Fruit fly (Drosophila melanogaster) whole organism, embryonic: ENCODE data around the gene HP1c.

Experiments
- Bgb ChIP-seq: fragments of 200-800 bp; sonication (Bioruptor generic); IDR thresholded peaks from 2 replicates; pipeline ENCODE4 v1.3.6; 2022; ENCODE audit warnings: missing biosample characterization, missing genetic modification characterization; ENCODE audit not compliant: partially characterized antibody
- Bteb2 ChIP-seq: fragments of 200-800 bp; sonication (Bioruptor generic); optimal IDR thresholded peaks from 2 replicates; lab custom pipeline; 2016; ENCODE audit warnings: missing biosample characterization, missing genetic modification characterization
- CG10462 ChIP-seq: fragments of 200-800 bp; sonication (Bioruptor generic); optimal IDR thresholded peaks from 2 replicates; lab custom pipeline; 2016; ENCODE audit warnings: missing biosample characterization, missing genetic modification characterization
- CG10979 ChIP-seq: fragments of 200-800 bp; sonication (Bioruptor generic); optimal IDR thresholded peaks from 2 replicates; lab custom pipeline; 2018; ENCODE audit warnings: missing biosample characterization, mild to moderate bottlenecking, missing genetic modification characterization, moderate library complexity
- CG11085 ChIP-seq: fragments of 200-800 bp; sonication (Bioruptor generic); IDR thresholded peaks from 2 replicates; pipeline ENCODE4 v1.3.6; 2022; ENCODE audit warnings: missing biosample characterization, missing genetic modification characterization
- CG11247 ChIP-seq: fragments of 200-800 bp; sonication (Bioruptor generic); IDR thresholded peaks from 2 replicates; pipeline ENCODE4 v1.3.6; 2022; ENCODE audit warnings: missing biosample characterization, missing genetic modification characterization
- CG12299 ChIP-seq: fragments of 200-800 bp; sonication (Bioruptor generic); optimal IDR thresholded peaks from 2 replicates; lab custom pipeline; 2018; ENCODE audit warnings: missing biosample characterization, mild to moderate bottlenecking, missing genetic modification characterization
- CG1602 ChIP-seq: fragments of 200-800 bp; sonication (Bioruptor generic); optimal IDR thresholded peaks from 3 replicates; lab custom pipeline; 2016; ENCODE audit warnings: missing biosample characterization, missing genetic modification characterization
- CG1792 ChIP-seq: fragments of 200-800 bp; sonication (Bioruptor generic); optimal IDR thresholded peaks from 2 replicates; lab custom pipeline; 2016; ENCODE audit warnings: missing biosample characterization, missing genetic modification characterization
- CG2116 ChIP-seq: fragments of 200-800 bp; sonication (Bioruptor generic); optimal IDR thresholded peaks from 3 replicates; lab custom pipeline; 2018; ENCODE audit warnings: missing biosample characterization, mild to moderate bottlenecking, missing genetic modification characterization
- CG2129 ChIP-seq: fragments of 200-800 bp; sonication (Bioruptor generic); IDR thresholded peaks from 2 replicates; pipeline ENCODE4 v1.3.6; 2022; ENCODE audit warnings: missing biosample characterization, missing genetic modification characterization; ENCODE audit not compliant: partially characterized antibody
- CG31365 ChIP-seq: fragments of 200-800 bp; sonication (Bioruptor generic); optimal IDR thresholded peaks from 2 replicates; lab custom pipeline; 2018; ENCODE audit warnings: missing biosample characterization, mild to moderate bottlenecking, missing genetic modification characterization
- CG3726 ChIP-seq: fragments of 200-800 bp; sonication (Bioruptor generic); IDR thresholded peaks from 3 replicates; pipeline ENCODE4, ENCODE4 v1.3.6; 2022; ENCODE audit warnings: missing biosample characterization, missing genetic modification characterization
- CG42726 ChIP-seq: fragments of 200-800 bp; sonication (Bioruptor generic); IDR thresholded peaks from 2 replicates; pipeline ENCODE4 v1.3.6; 2022; ENCODE audit warnings: missing biosample characterization, missing genetic modification characterization; ENCODE audit not compliant: partially characterized antibody
- CG4282 ChIP-seq: fragments of 200-800 bp; sonication (Bioruptor generic); optimal IDR thresholded peaks from 2 replicates; lab custom pipeline; 2016; ENCODE audit warnings: missing biosample characterization, missing genetic modification characterization
- CG5245 ChIP-seq: fragments of 200-800 bp; sonication (Bioruptor generic); optimal IDR thresholded peaks from 3 replicates; lab custom pipeline; 2016; ENCODE audit warnings: missing biosample characterization, missing genetic modification characterization
- CG8359 ChIP-seq: fragments of 200-800 bp; sonication (Bioruptor generic); optimal IDR thresholded peaks from 2 replicates; lab custom pipeline; 2017; ENCODE audit warnings: missing biosample characterization, mild to moderate bottlenecking, missing genetic modification characterization, borderline replicate concordance
- CG9437 ChIP-seq: fragments of 200-800 bp; sonication (Bioruptor generic); optimal IDR thresholded peaks from 2 replicates; lab custom pipeline; 2018; ENCODE audit warnings: missing biosample characterization, mild to moderate bottlenecking, missing genetic modification characterization
- CG9727 ChIP-seq: fragments of 200-800 bp; sonication (Bioruptor generic); optimal IDR thresholded peaks from 3 replicates; lab custom pipeline; 2017; ENCODE audit warnings: missing biosample characterization, mild to moderate bottlenecking, missing genetic modification characterization
- Camta ChIP-seq: fragments of 200-800 bp; sonication (Bioruptor generic); optimal IDR thresholded peaks from 2 replicates; lab custom pipeline; 2016; ENCODE audit warnings: missing biosample characterization, missing genetic modification characterization
- Drgx ChIP-seq: fragments of 200-800 bp; sonication (Bioruptor generic); IDR thresholded peaks from 2 replicates; pipeline ENCODE4 v1.3.6; 2022; ENCODE audit warnings: missing biosample characterization, missing genetic modification characterization
- E2f1 ChIP-seq: fragments of 200-800 bp; sonication (Bioruptor generic); IDR thresholded peaks from 2 replicates; pipeline ENCODE4 v1.3.6; 2022; ENCODE audit warnings: missing biosample characterization, missing genetic modification characterization
- GATAe ChIP-seq: fragments of 200-800 bp; sonication (Bioruptor generic); conservative IDR thresholded peaks from 2 replicates; pipeline ENCODE4 v1.3.6; 2022; ENCODE audit warnings: missing biosample characterization, missing genetic modification characterization
- HLH3B ChIP-seq: fragments of 200-800 bp; sonication (Bioruptor generic); IDR thresholded peaks from 2 replicates; pipeline ENCODE4 v1.3.6; 2022; ENCODE audit warnings: missing biosample characterization, missing genetic modification characterization
- Hey ChIP-seq: fragments of 200-800 bp; sonication (Bioruptor generic); optimal IDR thresholded peaks from 3 replicates; lab custom pipeline; 2018; ENCODE audit warnings: missing biosample characterization, mild to moderate bottlenecking, missing genetic modification characterization
- Hr78 ChIP-seq, 2 experiments: fragments of 200-800 bp in 1 of 2; fragments of >200 bp in 1 of 2; sonication (Bioruptor generic) in 1 of 2; optimal IDR thresholded peaks; 2 replicates each; lab custom pipeline; 2017 to 2019; ENCODE audit warnings: missing biosample characterization in 2 of 2, missing genetic modification characterization in 2 of 2, mild to moderate bottlenecking in 1 of 2, moderate library complexity in 1 of 2
- Lhr ChIP-seq: fragments of 200-800 bp; sonication (Bioruptor generic); optimal IDR thresholded peaks from 3 replicates; lab custom pipeline; 2017; ENCODE audit warnings: mild to moderate bottlenecking, missing biosample characterization, missing genetic modification reagents, missing genetic modification characterization
- NFAT ChIP-seq: fragments of 200-800 bp; sonication (Bioruptor generic); IDR thresholded peaks from 2 replicates; pipeline ENCODE4 v1.3.6; 2022; ENCODE audit warnings: missing biosample characterization, missing genetic modification characterization
- Optix ChIP-seq: fragments of 200-800 bp; sonication (Bioruptor generic); IDR thresholded peaks from 3 replicates; pipeline ENCODE4 v1.3.6; 2022; ENCODE audit warnings: missing biosample characterization, missing genetic modification characterization
- Ravus ChIP-seq: fragments of 200-800 bp; sonication (Bioruptor generic); IDR thresholded peaks from 2 replicates; pipeline ENCODE4 v1.3.6; 2022; ENCODE audit warnings: missing biosample characterization, missing genetic modification characterization
- Sin3A ChIP-seq: fragments of >200 bp; optimal IDR thresholded peaks from 2 replicates; lab custom pipeline; 2018
- Six4 ChIP-seq: fragments of 200-800 bp; sonication (Bioruptor generic); optimal IDR thresholded peaks from 2 replicates; lab custom pipeline; 2016; ENCODE audit warnings: missing biosample characterization, missing genetic modification characterization
- Xbp1 ChIP-seq: fragments of 200-800 bp; sonication (Bioruptor generic); optimal IDR thresholded peaks from 3 replicates; lab custom pipeline; 2016; ENCODE audit warnings: missing biosample characterization, mild to moderate bottlenecking, missing genetic modification characterization
- Xrp1 ChIP-seq: fragments of 200-800 bp; sonication (Bioruptor generic); IDR thresholded peaks from 2 replicates; pipeline ENCODE4 v1.3.6; 2022; ENCODE audit warnings: missing biosample characterization, missing genetic modification characterization
- crol ChIP-seq: fragments of 200-800 bp; sonication (Bioruptor generic); IDR thresholded peaks from 2 replicates; pipeline ENCODE4 v1.3.6; 2022; ENCODE audit warnings: missing biosample characterization, missing genetic modification characterization
- dmrt99B ChIP-seq: fragments of 200-800 bp; sonication (Bioruptor generic); optimal IDR thresholded peaks from 2 replicates; lab custom pipeline; 2018; ENCODE audit warnings: missing biosample characterization, mild to moderate bottlenecking, missing genetic modification characterization, moderate library complexity
- fru ChIP-seq: fragments of >200 bp; optimal IDR thresholded peaks from 2 replicates; lab custom pipeline; 2017
- jigr1 ChIP-seq: fragments of 200-800 bp; sonication (Bioruptor generic); IDR thresholded peaks from 3 replicates; pipeline ENCODE4 v1.3.6; 2022; ENCODE audit warnings: missing biosample characterization, missing genetic modification characterization
- p53 ChIP-seq: fragments of 200-800 bp; sonication (Bioruptor generic); optimal IDR thresholded peaks from 2 replicates; lab custom pipeline; 2016; ENCODE audit warnings: missing biosample characterization, missing genetic modification characterization
- prd ChIP-seq, 3 experiments: fragments of >200 bp in 2 of 3; fragments of 200-800 bp in 1 of 3; sonication (Bioruptor generic) in 1 of 3; optimal IDR thresholded peaks in 2 of 3; IDR thresholded peaks in 1 of 3; 2 replicates in 2 of 3; 3 replicates in 1 of 3; pipeline versions ENCODE4 v1.3.6 to Lab custom; 2017 to 2022; ENCODE audit warnings: missing biosample characterization in 1 of 3, missing genetic modification characterization in 1 of 3
- pros ChIP-seq: fragments of 200-800 bp; sonication (Bioruptor generic); optimal IDR thresholded peaks from 3 replicates; lab custom pipeline; 2019; ENCODE audit warnings: missing biosample characterization, mild to moderate bottlenecking, missing genetic modification characterization, moderate library complexity
- psq ChIP-seq: fragments of 200-800 bp; sonication (Bioruptor generic); optimal IDR thresholded peaks from 2 replicates; lab custom pipeline; 2017; ENCODE audit warnings: missing biosample characterization, missing genetic modification characterization
- scrt ChIP-seq: fragments of 200-800 bp; sonication (Bioruptor generic); optimal IDR thresholded peaks from 2 replicates; lab custom pipeline; 2018; ENCODE audit warnings: missing biosample characterization, mild to moderate bottlenecking, missing genetic modification characterization, moderate library complexity
- shn ChIP-seq: fragments of 200-800 bp; sonication (Bioruptor generic); optimal IDR thresholded peaks from 3 replicates; lab custom pipeline; 2016; ENCODE audit warnings: missing biosample characterization, missing genetic modification characterization
- trh ChIP-seq: fragments of 200-800 bp; sonication (Bioruptor generic); optimal IDR thresholded peaks from 2 replicates; lab custom pipeline; 2016; ENCODE audit warnings: missing biosample characterization, missing genetic modification characterization
- ttk ChIP-seq: fragments of 200-800 bp; sonication (Bioruptor generic); IDR thresholded peaks from 2 replicates; pipeline ENCODE4 v2.1.2; 2022; ENCODE audit warnings: missing biosample characterization, missing genetic modification characterization
- usp ChIP-seq: fragments of >200 bp; optimal IDR thresholded peaks from 2 replicates; lab custom pipeline; 2017; ENCODE audit warnings: missing biosample characterization, missing genetic modification characterization
- wor ChIP-seq: fragments of 200-800 bp; sonication (Bioruptor generic); IDR thresholded peaks from 2 replicates; pipeline ENCODE4 v1.3.6; 2022; ENCODE audit warnings: missing biosample characterization, missing genetic modification characterization
- z ChIP-seq: fragments of 200-800 bp; sonication (Bioruptor generic); IDR thresholded peaks from 3 replicates; pipeline ENCODE4 v1.3.6; 2022; ENCODE audit warnings: missing biosample characterization, missing genetic modification characterization

The HP1c gene

dm6 chr3R:22753895-22754774 lies 8.7 kb downstream of the HP1c start (continued):
- TF ChIP-seq Bgb (GFP tag; lab: Robert Waterston, UW) (peak; percentile 41; the same call in 1 of the 2 replicates), z (GFP tag; lab: Robert Waterston, UW) (peak; percentile 87), CG10979 (tag; lab: Kevin White, UChicago) (peak; percentile 55), ttk (GFP tag; lab: Robert Waterston, UW) (peak; percentile 9; the same call in 1 of the 2 replicates), CG4282 (GFP tag; lab: Kevin White, UChicago) (no peak), CG5245 (GFP tag; lab: Kevin White, UChicago) (peak; percentile 33), CG9727 (peak; percentile 73), CG11247 (GFP tag; lab: Robert Waterston, UW) (peak; percentile 14; the same call in 1 of the 2 replicates), CG2116 (GFP tag; lab: Kevin White, UChicago) (peak; percentile 30), Sin3A (lab: Kevin White, UChicago) (no peak), Lhr (GFP tag; lab: Kevin White, UChicago) (no peak), CG31365 (tag; lab: Kevin White, UChicago) (no peak), HLH3B (GFP tag; lab: Robert Waterston, UW) (peak; percentile 46), pros (GFP tag; lab: Kevin White, UChicago) (no peak), prd (optimal IDR thresholded peaks at IDR 0.05; lab: Kevin White, UChicago) (no peak), prd (GFP tag; IDR thresholded peaks at IDR 0.05; lab: Robert Waterston, UW) (peak; percentile 49; the same call in 2 of the 3 replicates), CG42726 (GFP tag; lab: Robert Waterston, UW) (0 out of 2 replicates have a peak, but pooled peaks have one; percentile 30), dmrt99B (peak; percentile 72), Hey (no peak), NFAT (peak; percentile 79), Six4 (GFP tag; lab: Kevin White, UChicago) (peak; percentile 67), CG1792 (peak; percentile 1), jigr1 (peak; percentile 51; the same call in 1 of the 3 replicates), Optix (peak; percentile 34; the same call in 1 of the 3 replicates), fru (lab: Kevin White, UChicago) (no peak), scrt (GFP tag; lab: Kevin White, UChicago) (peak; percentile 38), Xbp1 (GFP tag; lab: Kevin White, UChicago) (peak; percentile 66), Camta (GFP tag; lab: Kevin White, UChicago) (peak; percentile 64), Hr78 (GFP tag; optimal IDR thresholded peaks at IDR 0.05; lab: Kevin White, UChicago) (peak in 1 of 2 experiments; percentile 12), psq (GFP tag; lab: Kevin White, UChicago) (no peak), Xrp1 (GFP tag; lab: Robert Waterston, UW) (peak; percentile 39; the same call in 1 of the 2 replicates), E2f1 (GFP tag; lab: Robert Waterston, UW) (peak; percentile 55; the same call in 1 of the 2 replicates), CG12299 (no peak), CG10462 (GFP tag; lab: Kevin White, UChicago) (no peak), CG3726 (no peak), Ravus (GFP tag; lab: Robert Waterston, UW) (no peak), CG9437 (peak; percentile 81), CG11085 (GFP tag; lab: Robert Waterston, UW) (no peak; the same call in 1 of the 2 replicates), crol (GFP tag; lab: Robert Waterston, UW) (peak; percentile 81), wor (GFP tag; lab: Robert Waterston, UW) (no peak), Bteb2 (GFP tag; lab: Kevin White, UChicago) (no peak), p53 (GFP tag; lab: Kevin White, UChicago) (no peak), shn (GFP tag; lab: Kevin White, UChicago) (peak; percentile 50), Drgx (GFP tag; lab: Robert Waterston, UW) (peak; percentile 51), usp (GFP tag; lab: Kevin White, UChicago) (no peak), trh (GFP tag; lab: Kevin White, UChicago) (peak; percentile 11), GATAe (GFP tag; lab: Robert Waterston, UW) (no peak), CG8359 (no peak), CG1602 (GFP tag; lab: Kevin White, UChicago) (peak; percentile 43), CG2129 (no peak)
